Worm (Caenorhabditis elegans): ENCODE data around the gene sor-3.

- TF ChIP-seq dve-1 (tag; optimal IDR thresholded peaks at IDR 0.05; ENCODE audit: insufficient read depth): no peak
- TF ChIP-seq zfp-2 (tag; optimal IDR thresholded peaks at IDR 0.05): no peak
- TF ChIP-seq nhr-25 (tag; optimal IDR thresholded peaks at IDR 0.05; ENCODE audit: borderline replicate concordance, insufficient read depth): no peak
- no peak for TF ChIP-seq fkh-10 (GFP tag; optimal IDR thresholded peaks at IDR 0.05)
- no peak for TF ChIP-seq nhr-77 (tag; optimal IDR thresholded peaks at IDR 0.05)
- TF ChIP-seq hlh-11 (tag; optimal IDR thresholded peaks at IDR 0.05): no peak
Observed at ce11 chrX:371761-372285, 18.4 kb downstream of the sor-3 start, which contains the start of gene nrde-3.

All from whole organism, L4 larva.